Worm (Caenorhabditis elegans) whole organism, young adult: ENCODE measurements around the gene fbxa-13.
"Not testable (repeated sequence)": the region's sequence is repeated elsewhere in the genome, so short reads cannot be mapped to it uniquely, and the experiment has no call there.

Experiments used
- D2030.7 ChIP-seq: fragments of 200-800 bp; sonication (Bioruptor generic); IDR thresholded peaks from 2 replicates; pipeline ENCODE4 v1.3.6; 2022; ENCODE audit warnings: missing genetic modification reagents, missing genetic modification characterization, missing compliant biosample characterization
- F33H1.4 ChIP-seq: fragments of 200-800 bp; sonication (Bioruptor generic); IDR thresholded peaks from 2 replicates; pipeline ENCODE4 v1.3.6; 2022; ENCODE audit warnings: missing genetic modification reagents, missing genetic modification characterization, missing compliant biosample characterization
- K12H6.12 ChIP-seq: fragments of 200-800 bp; sonication (Bioruptor generic); optimal IDR thresholded peaks from 2 replicates; lab custom pipeline; 2018; ENCODE audit warnings: mild to moderate bottlenecking, missing genetic modification characterization, missing compliant biosample characterization
- Y53F4B.3 ChIP-seq: fragments of 200-800 bp; sonication (Bioruptor generic); IDR thresholded peaks from 2 replicates; pipeline ENCODE4 v1.3.6; 2022; ENCODE audit warnings: missing genetic modification reagents, missing genetic modification characterization, missing compliant biosample characterization
- Y67H2A.10 ChIP-seq: fragments of 200-800 bp; sonication (Bioruptor generic); conservative IDR thresholded peaks from 2 replicates; pipeline ENCODE4 v1.3.6; 2022; ENCODE audit warnings: missing genetic modification reagents, missing genetic modification characterization, missing compliant biosample characterization
- Y95B8A.8 ChIP-seq: fragments of 200-800 bp; sonication (Bioruptor generic); IDR thresholded peaks from 2 replicates; pipeline ENCODE4 v1.3.6; 2022; ENCODE audit warnings: missing genetic modification reagents, missing genetic modification characterization, missing compliant biosample characterization
- aptf-3 ChIP-seq: fragments of 200-800 bp; sonication (Bioruptor generic); IDR thresholded peaks from 2 replicates; pipeline ENCODE4 v1.3.6; 2022; ENCODE audit warnings: missing genetic modification characterization, missing compliant biosample characterization
- atf-7 ChIP-seq: sonication (generic microtip); optimal IDR thresholded peaks from 2 replicates; lab custom pipeline; 2017; ENCODE audit warnings: mild to moderate bottlenecking, missing genetic modification characterization, missing compliant biosample characterization
- bed-1 ChIP-seq: fragments of 200-800 bp; sonication (Bioruptor generic); IDR thresholded peaks from 2 replicates; pipeline ENCODE4 v1.3.6; 2022; ENCODE audit warnings: missing genetic modification reagents, missing genetic modification characterization, missing compliant biosample characterization
- bed-2 ChIP-seq: fragments of 200-800 bp; sonication (Bioruptor generic); IDR thresholded peaks from 2 replicates; pipeline ENCODE4 v1.3.6; 2022; ENCODE audit warnings: missing genetic modification reagents, missing genetic modification characterization, missing compliant biosample characterization
- ccch-3 ChIP-seq: fragments of 200-800 bp; sonication (Bioruptor generic); optimal IDR thresholded peaks from 2 replicates; lab custom pipeline; 2018; ENCODE audit warnings: mild to moderate bottlenecking, missing genetic modification characterization, missing compliant biosample characterization
- ceh-100 ChIP-seq: fragments of 200-800 bp; sonication (Bioruptor generic); IDR thresholded peaks from 2 replicates; pipeline ENCODE4 v1.3.6; 2022; ENCODE audit warnings: missing genetic modification reagents, missing genetic modification characterization, missing compliant biosample characterization
- ceh-27 ChIP-seq: fragments of 200-800 bp; sonication (Bioruptor generic); optimal IDR thresholded peaks from 2 replicates; lab custom pipeline; 2018; ENCODE audit warnings: mild to moderate bottlenecking, missing genetic modification characterization, moderate library complexity, missing compliant biosample characterization
- ceh-40 ChIP-seq: fragments of 200-800 bp; sonication (Bioruptor generic); IDR thresholded peaks from 2 replicates; pipeline ENCODE4 v1.3.6; 2022; ENCODE audit warnings: missing genetic modification characterization, missing compliant biosample characterization
- ceh-91 ChIP-seq: fragments of 200-800 bp; sonication (Bioruptor generic); IDR thresholded peaks from 2 replicates; pipeline ENCODE4 v1.3.6; 2022; ENCODE audit warnings: missing genetic modification reagents, missing genetic modification characterization, missing compliant biosample characterization
- dox-1 ChIP-seq: fragments of 200-800 bp; sonication (Bioruptor generic); IDR thresholded peaks from 2 replicates; pipeline ENCODE4 v1.3.6; 2022; ENCODE audit warnings: missing genetic modification reagents, missing genetic modification characterization, missing compliant biosample characterization
- egrh-3 ChIP-seq: fragments of 200-800 bp; sonication (Bioruptor generic); IDR thresholded peaks from 2 replicates; pipeline ENCODE4 v1.3.6; 2022; ENCODE audit warnings: missing genetic modification reagents, missing genetic modification characterization, missing compliant biosample characterization
- ekl-4 ChIP-seq: fragments of 200-800 bp; sonication (Bioruptor generic); IDR thresholded peaks from 2 replicates; pipeline ENCODE4 v1.3.6; 2022; ENCODE audit warnings: missing genetic modification reagents, missing genetic modification characterization, missing compliant biosample characterization
- hsf-1 ChIP-seq: fragments of 200-800 bp; sonication (Bioruptor generic); IDR thresholded peaks from 2 replicates; pipeline ENCODE4 v1.3.6; 2022; ENCODE audit warnings: missing genetic modification reagents, missing genetic modification characterization, missing compliant biosample characterization
- let-607 ChIP-seq, 2 experiments: fragments of 200-800 bp in 1 of 2; sonication (Bioruptor generic) in 1 of 2; sonication (generic microtip) in 1 of 2; optimal IDR thresholded peaks; 2 replicates each; lab custom pipeline; 2016 to 2018; ENCODE audit warnings: mild to moderate bottlenecking in 2 of 2, missing compliant biosample characterization in 2 of 2, missing genetic modification characterization in 2 of 2, moderate library complexity in 2 of 2, missing genotype in 1 of 2
- lin-35 ChIP-seq, 3 experiments: fragments of 150-350 bp in 2 of 3; sonication (generic microtip) in 1 of 3; optimal IDR thresholded peaks; 2 replicates each; lab custom pipeline; 2014 to 2018; ENCODE audit warnings: missing biosample characterization in 3 of 3, missing genetic modification characterization in 3 of 3, missing genetic modification reagents in 3 of 3
- lin-40 ChIP-seq: sonication (generic microtip); optimal IDR thresholded peaks from 2 replicates; lab custom pipeline; 2016; ENCODE audit warnings: missing genetic modification characterization, mild to moderate bottlenecking, missing compliant biosample characterization, missing genotype, missing genetic modification reagents
- lir-1 ChIP-seq: fragments of 200-800 bp; sonication (Bioruptor generic); conservative IDR thresholded peaks from 2 replicates; pipeline ENCODE4 v1.3.6; 2022; ENCODE audit warnings: missing genetic modification reagents, missing genetic modification characterization, missing compliant biosample characterization
- madf-10 ChIP-seq: sonication (generic microtip); optimal IDR thresholded peaks from 2 replicates; lab custom pipeline; 2016; ENCODE audit warnings: mild to moderate bottlenecking, missing genetic modification characterization, missing compliant biosample characterization
- mcd-1 ChIP-seq: fragments of 200-800 bp; sonication (Bioruptor generic); IDR thresholded peaks from 2 replicates; pipeline ENCODE4 v1.3.6; 2022; ENCODE audit warnings: missing genetic modification reagents, missing genetic modification characterization, missing compliant biosample characterization
- nfyb-1 ChIP-seq: fragments of 200-800 bp; sonication (Bioruptor generic); IDR thresholded peaks from 2 replicates; pipeline ENCODE4 v1.3.6; 2022; ENCODE audit warnings: missing genetic modification reagents, missing genetic modification characterization, missing compliant biosample characterization
- nhr-179 ChIP-seq: sonication (generic microtip); optimal IDR thresholded peaks from 2 replicates; lab custom pipeline; 2016; ENCODE audit warnings: mild to moderate bottlenecking, missing genetic modification characterization, missing compliant biosample characterization
- pbrm-1 ChIP-seq: fragments of 200-800 bp; sonication (Bioruptor generic); IDR thresholded peaks from 2 replicates; pipeline ENCODE4 v1.3.6; 2022; ENCODE audit warnings: missing genetic modification reagents, missing genetic modification characterization, missing compliant biosample characterization
- pha-4 ChIP-seq: fragments of 150-350 bp; sonication (generic microtip); optimal IDR thresholded peaks from 2 replicates; lab custom pipeline; 2014; ENCODE audit warnings: missing biosample characterization, missing genetic modification reagents, missing genetic modification characterization
- rec-8 ChIP-seq, 2 experiments: sonication (generic microtip); optimal IDR thresholded peaks; 2 replicates each; lab custom pipeline; 2016; ENCODE audit warnings: mild to moderate bottlenecking in 2 of 2, missing genetic modification characterization in 2 of 2, missing genetic modification reagents in 2 of 2, missing genotype in 2 of 2, missing biosample characterization in 1 of 2, missing compliant biosample characterization in 1 of 2, moderate library complexity in 1 of 2
- rpc-1 ChIP-seq, 2 experiments: fragments of 150-350 bp in 1 of 2; sonication (generic microtip) in 1 of 2; optimal IDR thresholded peaks; 2 replicates each; lab custom pipeline; 2014 to 2018; ENCODE audit warnings: missing biosample characterization in 1 of 2, missing genetic modification characterization in 1 of 2, missing genetic modification reagents in 1 of 2, missing genotype in 1 of 2
- sea-2 ChIP-seq: fragments of 200-800 bp; sonication (Bioruptor generic); IDR thresholded peaks from 2 replicates; pipeline ENCODE4 v1.3.6; 2022; ENCODE audit warnings: missing genetic modification characterization, missing compliant biosample characterization
- zfh-2 ChIP-seq: fragments of 200-800 bp; sonication (Bioruptor generic); conservative IDR thresholded peaks from 2 replicates; pipeline ENCODE4 v1.3.6; 2022; ENCODE audit warnings: missing genetic modification reagents, missing genetic modification characterization, missing compliant biosample characterization
- zim-3 ChIP-seq: sonication (generic microtip); optimal IDR thresholded peaks from 2 replicates; lab custom pipeline; 2017; ENCODE audit warnings: mild to moderate bottlenecking, missing genetic modification characterization, moderate library complexity, missing compliant biosample characterization
- ztf-25 ChIP-seq: fragments of 200-800 bp; sonication (Bioruptor generic); IDR thresholded peaks from 2 replicates; pipeline ENCODE4 v1.3.6; 2022; ENCODE audit warnings: missing genetic modification reagents, missing genetic modification characterization, missing compliant biosample characterization

fbxa-13 gene

DNA sequence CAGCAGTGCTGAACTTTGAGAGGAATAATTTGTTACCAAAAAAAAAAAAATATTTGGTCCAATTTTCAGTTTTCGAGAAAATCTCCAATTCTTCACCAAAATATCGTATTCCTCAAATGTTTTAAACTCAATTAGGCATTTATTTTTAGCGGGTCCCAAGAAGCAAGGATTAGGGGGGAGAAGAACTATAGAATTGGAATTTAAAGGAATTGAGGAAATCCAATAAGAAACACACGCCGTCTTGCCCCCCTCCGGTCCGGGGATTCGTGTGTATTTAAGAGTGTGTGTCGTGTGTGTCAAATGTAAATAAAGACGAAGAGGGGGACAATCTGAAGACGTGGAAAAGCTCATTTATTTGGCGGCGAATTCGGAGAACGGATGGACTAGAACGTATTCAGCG lies 27.7 kb upstream of the fbxa-13 start:
- TF ChIP-seq Y67H2A.10 (no peak), K12H6.12 (tag; lab: Kevin White, UChicago) (no peak), zim-3 (no peak), lin-35 (GFP tag; optimal IDR thresholded peaks at IDR 0.05; lab: Kevin White, UChicago) (no peak), Y53F4B.3 (GFP tag; lab: Robert Waterston, UW) (no peak), lir-1 (no peak), madf-10 (tag; lab: Kevin White, UChicago) (no peak), nhr-179 (tag; lab: Kevin White, UChicago) (no peak), aptf-3 (GFP tag; lab: Robert Waterston, UW) (no peak), ceh-40 (GFP tag; lab: Robert Waterston, UW) (no peak), atf-7 (tag; lab: Kevin White, UChicago) (no peak), sea-2 (no peak)

DNA sequence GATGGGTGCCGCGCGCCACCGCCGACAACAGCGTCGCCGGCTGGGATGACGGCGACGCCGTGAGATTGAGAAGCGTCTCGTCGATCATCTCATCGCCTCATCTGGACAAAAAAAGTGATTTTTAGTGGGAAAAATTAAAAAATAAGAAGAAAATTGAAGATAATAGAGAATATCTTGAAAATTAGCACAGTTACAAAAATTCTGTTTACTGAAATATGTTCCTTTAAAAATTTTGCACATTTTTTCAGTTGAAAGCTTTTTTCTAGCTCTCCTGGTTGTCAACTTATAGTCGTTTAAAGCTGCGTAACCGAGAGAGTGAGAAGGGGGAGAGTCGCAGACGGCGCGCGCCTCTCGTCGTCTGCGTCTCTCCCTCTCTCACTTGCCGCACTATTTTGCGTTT lies 27.3 kb upstream of the fbxa-13 start, which contains the start of gene ser-4:
TSS of gene ser-4 (minus strand) at position 101 of the 400 bp plus-strand sequence.
- TF ChIP-seq zfh-2 (GFP tag; lab: Robert Waterston, UW): peak; percentile 41; the same call in 1 of the 2 replicates
- no peak for TF ChIP-seq ccch-3 (GFP tag; lab: Kevin White, UChicago)

DNA sequence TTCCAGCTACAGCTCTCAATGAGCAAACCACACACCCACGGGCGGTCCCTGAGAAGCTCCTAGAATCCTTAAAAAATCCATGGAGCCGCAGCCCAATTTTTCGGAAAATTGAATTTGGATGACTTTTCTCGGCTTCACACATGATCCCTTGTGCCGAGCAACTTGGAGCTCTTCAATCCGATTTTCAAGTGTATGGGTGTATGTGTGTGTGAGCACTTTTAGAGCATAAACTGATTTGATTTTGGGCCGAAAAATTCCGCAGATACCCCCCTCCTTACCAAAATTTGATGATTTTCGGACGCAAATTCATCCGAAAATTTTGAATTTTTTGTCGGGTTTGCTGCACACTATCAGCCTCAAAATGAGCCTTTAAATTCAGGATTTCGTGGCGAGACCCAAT lies 26.2 kb upstream of the fbxa-13 start:
- TF ChIP-seq bed-2 (GFP tag; lab: Robert Waterston, UW) (no peak), zfh-2 (GFP tag; lab: Robert Waterston, UW) (0 out of 2 replicates have a peak, but pooled peaks have one; percentile 22)

DNA sequence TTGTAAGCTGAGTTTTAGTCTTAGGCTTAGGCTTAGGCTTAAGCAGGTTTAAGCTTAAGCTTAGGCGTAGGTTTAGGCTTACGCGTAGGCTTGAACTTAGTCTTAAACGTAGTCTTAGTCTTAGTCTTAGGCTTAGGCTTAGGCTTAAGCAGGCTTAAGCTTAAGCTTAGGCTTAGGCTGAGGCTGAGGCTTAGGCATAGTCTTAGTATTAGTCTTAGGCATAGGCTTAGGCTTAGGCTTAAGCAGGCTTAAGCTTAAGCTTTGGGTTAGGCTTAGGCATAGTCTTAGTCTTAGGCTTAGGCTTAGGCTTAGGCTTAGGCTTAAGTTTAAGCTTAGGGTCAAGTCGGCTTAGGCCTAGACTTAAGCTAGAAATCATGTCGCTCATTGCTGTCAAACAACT lies 13.1 kb upstream of the fbxa-13 start:
- TF ChIP-seq K12H6.12 (tag; lab: Kevin White, UChicago): no peak
- TF ChIP-seq, all 124 proteins: peak for 0

DNA sequence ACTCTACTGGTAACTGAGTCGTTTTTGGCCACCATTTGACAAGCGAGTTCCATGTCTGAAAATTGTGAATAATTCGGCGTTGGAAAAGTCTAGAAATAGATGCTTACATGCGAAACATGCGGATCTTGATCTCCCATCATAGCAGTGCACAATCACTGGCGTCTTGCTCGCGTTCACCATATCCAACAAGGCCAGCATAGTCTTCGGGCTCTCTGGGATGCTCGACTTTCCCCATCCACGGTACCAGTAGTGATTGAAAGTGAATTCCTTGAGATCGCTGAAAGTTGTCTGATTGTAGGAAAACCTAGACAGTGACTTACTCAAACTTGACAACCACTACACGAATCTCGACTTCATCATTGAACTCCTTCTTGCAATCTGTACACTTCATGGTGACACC lies 12.1 kb upstream of the fbxa-13 start:
- TF ChIP-seq Y95B8A.8 (GFP tag; lab: Robert Waterston, UW): no peak
- TF ChIP-seq, all 124 proteins: peak for 0

DNA sequence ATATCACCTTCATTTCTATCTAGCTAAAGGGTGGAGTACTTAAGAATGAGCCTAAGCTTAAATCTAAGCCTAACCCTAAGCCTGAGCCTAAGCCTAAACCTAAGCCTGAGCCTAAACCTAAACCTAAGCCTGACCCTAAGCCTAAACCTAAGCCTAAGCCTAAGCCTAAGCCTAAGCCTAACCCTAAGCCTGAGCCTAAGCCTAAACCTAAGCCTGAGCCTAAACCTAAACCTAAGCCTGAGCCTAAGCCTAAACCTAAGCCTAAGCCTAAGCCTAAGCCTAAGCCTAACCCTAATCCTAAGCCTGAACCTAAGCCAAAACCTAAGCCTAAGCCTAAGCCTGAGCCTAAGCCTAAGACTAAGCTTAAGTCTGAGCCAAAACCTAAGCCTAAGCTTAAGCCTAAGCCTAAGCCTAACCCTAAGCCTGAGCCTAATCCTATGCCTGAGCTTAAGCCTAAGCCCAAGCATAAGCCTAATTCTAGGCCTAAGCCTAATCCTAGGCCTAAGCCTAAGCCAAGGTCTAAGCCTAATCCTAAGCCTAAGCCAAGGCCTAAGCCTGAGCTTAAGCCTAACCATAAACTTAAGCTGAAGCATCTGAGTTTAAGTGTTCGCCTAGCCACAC lies 8.4 kb upstream of the fbxa-13 start:
- TF ChIP-seq lir-1: no peak
- no peak for TF ChIP-seq lin-40 (tag; lab: Kevin White, UChicago)
- TF ChIP-seq egrh-3 (GFP tag; lab: Robert Waterston, UW): 0 out of 2 replicates have a peak, but pooled peaks have one; percentile 15
- no peak for TF ChIP-seq let-607 (tag; optimal IDR thresholded peaks at IDR 0.05; lab: Kevin White, UChicago)
- no peak for TF ChIP-seq pha-4 (tag; lab: Kevin White, UChicago)
- no peak for TF ChIP-seq rec-8 (tag; optimal IDR thresholded peaks at IDR 0.05; lab: Kevin White, UChicago)
- TF ChIP-seq ceh-27 (GFP tag; lab: Kevin White, UChicago): no peak
- TF ChIP-seq atf-7 (tag; lab: Kevin White, UChicago): no peak
- no peak for TF ChIP-seq rpc-1 (optimal IDR thresholded peaks at IDR 0.05; lab: Kevin White, UChicago)
- TF ChIP-seq rpc-1 (tag; optimal IDR thresholded peaks at IDR 0.05; lab: Kevin White, UChicago): no peak
- 0 out of 2 replicates have a peak, but pooled peaks have one; percentile 29 for TF ChIP-seq dox-1 (GFP tag; lab: Robert Waterston, UW)
- TF ChIP-seq Y53F4B.3 (GFP tag; lab: Robert Waterston, UW): no peak

DNA sequence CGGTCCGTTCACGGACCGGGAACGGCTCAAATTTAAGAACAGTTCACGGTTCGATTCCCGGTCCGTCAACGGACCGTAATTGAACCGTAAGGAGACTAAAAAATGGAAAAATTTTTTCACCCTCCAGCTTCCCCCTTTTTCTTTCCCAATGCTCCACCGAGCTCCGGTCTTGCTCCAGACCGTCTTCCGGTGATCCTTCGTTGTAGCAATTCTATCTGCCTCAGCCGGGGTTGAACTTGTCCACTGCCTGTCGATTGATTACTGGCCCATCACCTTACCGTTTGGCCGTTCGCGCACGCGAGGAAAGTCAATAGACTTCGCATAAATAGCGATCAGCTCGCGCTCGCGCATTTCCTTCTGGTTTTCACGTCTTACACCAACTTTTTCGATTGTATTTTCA lies 1.5 kb upstream of the fbxa-13 start:
- TF ChIP-seq bed-1 (GFP tag; lab: Robert Waterston, UW): 0 out of 2 replicates have a peak, but pooled peaks have one; percentile 3
- TF ChIP-seq D2030.7 (GFP tag; lab: Robert Waterston, UW): peak; percentile 70
- TF ChIP-seq rpc-1 (optimal IDR thresholded peaks at IDR 0.05; lab: Kevin White, UChicago): not testable (repeated sequence)
- peak; percentile 6 for TF ChIP-seq rpc-1 (tag; optimal IDR thresholded peaks at IDR 0.05; lab: Kevin White, UChicago)
- TF ChIP-seq pbrm-1: 0 out of 2 replicates have a peak, but pooled peaks have one; percentile 37
- TF ChIP-seq ekl-4 (GFP tag; lab: Robert Waterston, UW): 0 out of 2 replicates have a peak, but pooled peaks have one; percentile 44
- TF ChIP-seq ceh-100 (GFP tag; lab: Robert Waterston, UW): peak; percentile 14; the same call in 1 of the 2 replicates
- peak; percentile 43; the same call in 1 of the 2 replicates for TF ChIP-seq hsf-1 (GFP tag; lab: Robert Waterston, UW)
- TF ChIP-seq ceh-91 (GFP tag; lab: Robert Waterston, UW): 0 out of 2 replicates have a peak, but pooled peaks have one; percentile 22
- peak; percentile 72; the same call in 1 of the 2 replicates for TF ChIP-seq aptf-3 (GFP tag; lab: Robert Waterston, UW)
- TF ChIP-seq mcd-1 (GFP tag; lab: Robert Waterston, UW): peak; percentile 59
- TF ChIP-seq ztf-25: 0 out of 2 replicates have a peak, but pooled peaks have one; percentile 33
- TF ChIP-seq F33H1.4 (GFP tag; lab: Robert Waterston, UW): 0 out of 2 replicates have a peak, but pooled peaks have one; percentile 13
- peak; percentile 68 for TF ChIP-seq nfyb-1 (GFP tag; lab: Robert Waterston, UW)
